Worm (Caenorhabditis elegans) whole organism, midembryonic: ENCODE measurements around the gene C47E12.14.

ENCODE experiments used
- T22C8.4 ChIP-seq: fragments of 200-800 bp; sonication (Bioruptor generic); IDR thresholded peaks from 2 replicates; pipeline ENCODE4 v1.3.6; 2022; ENCODE audit warnings: missing genetic modification characterization, missing compliant biosample characterization
- cog-1 ChIP-seq: sonication (generic microtip); optimal IDR thresholded peaks from 2 replicates; lab custom pipeline; 2016; ENCODE audit warnings: missing genetic modification characterization, missing compliant biosample characterization
- flt-1 ChIP-seq: fragments of 200-800 bp; sonication (Bioruptor generic); IDR thresholded peaks from 2 replicates; pipeline ENCODE4 v1.3.6; 2022; ENCODE audit warnings: missing genetic modification characterization, missing compliant biosample characterization
- med-1 ChIP-seq: sonication (generic microtip); optimal IDR thresholded peaks from 2 replicates; lab custom pipeline; 2017; ENCODE audit warnings: missing genetic modification characterization, mild to moderate bottlenecking, missing compliant biosample characterization, antibody characterized with exemption, missing genetic modification reagents; ENCODE audit not compliant: insufficient read depth
- ref-1 ChIP-seq: fragments of 200-800 bp; sonication (Bioruptor generic); conservative IDR thresholded peaks from 2 replicates; pipeline ENCODE4 v1.3.6; 2022; ENCODE audit warnings: missing genetic modification reagents, missing genetic modification characterization, missing compliant biosample characterization
- tab-1 ChIP-seq: fragments of 200-800 bp; sonication (Bioruptor generic); IDR thresholded peaks from 2 replicates; pipeline ENCODE4 v1.3.6; 2022; ENCODE audit warnings: missing genetic modification characterization, missing compliant biosample characterization
- ztf-23 ChIP-seq: fragments of 200-800 bp; sonication (Bioruptor generic); IDR thresholded peaks from 2 replicates; pipeline ENCODE4 v1.3.6; 2022; ENCODE audit warnings: missing genetic modification reagents, missing genetic modification characterization, missing compliant biosample characterization

DNA sequence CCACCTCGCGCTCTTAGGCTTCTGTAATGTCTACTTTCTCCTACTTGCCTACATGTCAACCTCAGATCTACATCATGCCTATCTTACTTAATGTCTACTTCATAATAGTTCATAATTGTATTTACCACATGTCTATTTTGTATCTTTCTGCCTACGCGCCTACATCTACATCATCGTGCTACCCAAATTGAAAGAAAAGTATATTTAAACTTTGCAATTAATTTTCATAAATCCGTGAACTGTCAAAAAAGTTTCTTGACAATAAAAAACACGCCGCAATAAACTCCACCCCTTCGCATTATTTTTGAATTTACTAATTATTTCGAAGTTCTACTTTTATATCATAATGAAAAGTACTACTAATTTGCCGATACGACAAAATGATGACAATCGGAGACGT, 46.8 kb upstream of the C47E12.14 start, which contains the start of gene F44D12.8:
- TF ChIP-seq flt-1: no peak
- no peak for TF ChIP-seq ztf-23 (GFP tag; lab: Robert Waterston, UW)
- TF ChIP-seq cog-1 (tag; lab: Kevin White, UChicago): no peak
- TF ChIP-seq tab-1: no peak
- TF ChIP-seq ref-1 (GFP tag; lab: Robert Waterston, UW): no peak
- no peak for TF ChIP-seq med-1 (GFP tag; lab: Kevin White, UChicago)
- TF ChIP-seq T22C8.4 (GFP tag; lab: Robert Waterston, UW): no peak
